Fruit fly (Drosophila melanogaster) whole organism, embryonic: ENCODE measurements around the gene PGAP2.

ENCODE experiments used
- BEAF-32 ChIP-seq: fragments of 200-800 bp; sonication (Bioruptor generic); optimal IDR thresholded peaks from 3 replicates; lab custom pipeline; 2017; ENCODE audit warnings: missing biosample characterization, missing genetic modification characterization, mild to moderate bottlenecking, moderate library complexity, missing genetic modification reagents
- Bdp1 ChIP-seq: fragments of 200-800 bp; sonication (Bioruptor generic); optimal IDR thresholded peaks from 3 replicates; lab custom pipeline; 2016; ENCODE audit warnings: missing biosample characterization, missing genetic modification characterization
- CG10543 ChIP-seq: fragments of 200-800 bp; sonication (Bioruptor generic); optimal IDR thresholded peaks from 3 replicates; lab custom pipeline; 2017; ENCODE audit warnings: missing biosample characterization, mild to moderate bottlenecking, missing genetic modification characterization, moderate library complexity
- CG11093 ChIP-seq: fragments of 200-800 bp; sonication (Bioruptor generic); IDR thresholded peaks from 3 replicates; pipeline ENCODE4 v1.3.6; 2022; ENCODE audit warnings: missing biosample characterization, missing genetic modification characterization
- CG11456 ChIP-seq: fragments of 200-800 bp; sonication (Bioruptor generic); IDR thresholded peaks from 3 replicates; pipeline ENCODE4 v1.3.6; 2022; ENCODE audit warnings: missing biosample characterization, missing genetic modification characterization
- CG11696 ChIP-seq: fragments of 200-800 bp; sonication (Bioruptor generic); IDR thresholded peaks from 2 replicates; pipeline ENCODE4 v1.3.6; 2022; ENCODE audit warnings: missing biosample characterization, missing genetic modification characterization
- CG12104 ChIP-seq: fragments of 200-800 bp; sonication (Bioruptor generic); optimal IDR thresholded peaks from 3 replicates; lab custom pipeline; 2016; ENCODE audit warnings: missing biosample characterization, missing genetic modification characterization
- CG12391 ChIP-seq: fragments of 200-800 bp; sonication (Bioruptor generic); optimal IDR thresholded peaks from 3 replicates; lab custom pipeline; 2018; ENCODE audit warnings: missing biosample characterization, mild to moderate bottlenecking, missing genetic modification characterization, moderate library complexity
- CG14050 ChIP-seq: fragments of 200-800 bp; sonication (Bioruptor generic); IDR thresholded peaks from 3 replicates; pipeline ENCODE4 v1.3.6; 2022; ENCODE audit warnings: missing biosample characterization, missing genetic modification characterization
- CG15479 ChIP-seq: fragments of 200-800 bp; sonication (Bioruptor generic); optimal IDR thresholded peaks from 3 replicates; lab custom pipeline; 2019; ENCODE audit warnings: missing biosample characterization, mild to moderate bottlenecking, missing genetic modification characterization, moderate library complexity
- CG17612 ChIP-seq: fragments of 200-800 bp; sonication (Bioruptor generic); IDR thresholded peaks from 2 replicates; pipeline ENCODE4 v1.3.6; 2022; ENCODE audit warnings: missing biosample characterization, missing genetic modification characterization
- CG17802 ChIP-seq: fragments of 200-800 bp; sonication (Bioruptor generic); optimal IDR thresholded peaks from 2 replicates; lab custom pipeline; 2018; ENCODE audit warnings: missing biosample characterization, mild to moderate bottlenecking, missing genetic modification characterization, moderate library complexity
- CG18011 ChIP-seq: fragments of 200-800 bp; sonication (Bioruptor generic); optimal IDR thresholded peaks from 2 replicates; lab custom pipeline; 2017; ENCODE audit warnings: missing biosample characterization, missing genetic modification characterization, mild to moderate bottlenecking, moderate library complexity, missing genotype
- CG1832 ChIP-seq: fragments of 200-800 bp; sonication (Bioruptor generic); optimal IDR thresholded peaks from 2 replicates; lab custom pipeline; 2017; ENCODE audit warnings: missing biosample characterization, mild to moderate bottlenecking, missing genetic modification characterization, inconsistent platforms
- CG3838 ChIP-seq: fragments of 200-800 bp; sonication (Bioruptor generic); optimal IDR thresholded peaks from 3 replicates; lab custom pipeline; 2016; ENCODE audit warnings: missing biosample characterization, missing genetic modification characterization
- CG43689 ChIP-seq: fragments of 200-800 bp; sonication (Bioruptor generic); IDR thresholded peaks from 2 replicates; pipeline ENCODE4 v1.3.6; 2022; ENCODE audit warnings: missing biosample characterization, missing genetic modification characterization
- CG7839 ChIP-seq: fragments of 200-800 bp; sonication (Bioruptor generic); optimal IDR thresholded peaks from 3 replicates; lab custom pipeline; 2018; ENCODE audit warnings: missing biosample characterization, mild to moderate bottlenecking, missing genetic modification characterization, moderate library complexity
- CG8944 ChIP-seq: fragments of 200-800 bp; sonication (Bioruptor generic); optimal IDR thresholded peaks from 3 replicates; lab custom pipeline; 2016; ENCODE audit warnings: missing biosample characterization, missing genetic modification characterization
- CG9609 ChIP-seq: fragments of 200-800 bp; sonication (Bioruptor generic); optimal IDR thresholded peaks from 3 replicates; lab custom pipeline; 2016; ENCODE audit warnings: missing biosample characterization, missing genetic modification characterization
- CrebB ChIP-seq: fragments of 200-800 bp; sonication (Bioruptor generic); optimal IDR thresholded peaks from 3 replicates; lab custom pipeline; 2018; ENCODE audit warnings: missing biosample characterization, mild to moderate bottlenecking, missing genetic modification characterization
- Doc2 ChIP-seq: fragments of 200-800 bp; sonication (Bioruptor generic); IDR thresholded peaks from 2 replicates; pipeline ENCODE4 v1.3.6; 2022; ENCODE audit warnings: missing biosample characterization, missing genetic modification characterization
- Fer1 ChIP-seq: fragments of 200-800 bp; sonication (Bioruptor generic); optimal IDR thresholded peaks from 2 replicates; lab custom pipeline; 2017; ENCODE audit warnings: missing biosample characterization, mild to moderate bottlenecking, missing genetic modification characterization
- Gug ChIP-seq: fragments of 200-800 bp; sonication (Bioruptor generic); IDR thresholded peaks from 4 replicates; pipeline ENCODE4 v1.3.6; 2022; ENCODE audit warnings: missing biosample characterization, missing genetic modification characterization
- Hand ChIP-seq: fragments of 200-800 bp; sonication (Bioruptor generic); optimal IDR thresholded peaks from 2 replicates; lab custom pipeline; 2017; ENCODE audit warnings: mild to moderate bottlenecking, missing biosample characterization, missing genetic modification reagents, missing genetic modification characterization
- Hmx ChIP-seq: fragments of 200-800 bp; sonication (Bioruptor generic); optimal IDR thresholded peaks from 2 replicates; lab custom pipeline; 2016; ENCODE audit warnings: missing biosample characterization, missing genetic modification characterization
- Mes4 ChIP-seq: fragments of 200-800 bp; sonication (Bioruptor generic); optimal IDR thresholded peaks from 2 replicates; lab custom pipeline; 2016; ENCODE audit warnings: missing biosample characterization, missing genetic modification characterization
- Oli ChIP-seq: fragments of 200-800 bp; sonication (Bioruptor generic); optimal IDR thresholded peaks from 2 replicates; lab custom pipeline; 2018; ENCODE audit warnings: missing biosample characterization, mild to moderate bottlenecking, missing genetic modification characterization, moderate library complexity
- Pdp1 ChIP-seq, 2 experiments: fragments of 200-800 bp; sonication (Bioruptor generic); optimal IDR thresholded peaks; 3 replicates each; lab custom pipeline; 2016; ENCODE audit warnings: missing biosample characterization in 2 of 2, missing genetic modification characterization in 2 of 2, mild to moderate bottlenecking in 1 of 2, moderate library complexity in 1 of 2
- Rx ChIP-seq: fragments of 200-800 bp; sonication (Bioruptor generic); IDR thresholded peaks from 2 replicates; pipeline ENCODE4 v1.3.6; 2022; ENCODE audit warnings: missing biosample characterization, missing genetic modification characterization
- Ssrp ChIP-seq: fragments of 200-800 bp; sonication (Bioruptor generic); optimal IDR thresholded peaks from 2 replicates; lab custom pipeline; 2018; ENCODE audit warnings: missing biosample characterization, mild to moderate bottlenecking, missing genetic modification characterization, moderate library complexity
- bcd ChIP-seq: fragments of 200-800 bp; sonication (Bioruptor generic); optimal IDR thresholded peaks from 2 replicates; lab custom pipeline; 2017; ENCODE audit warnings: missing biosample characterization, mild to moderate bottlenecking, missing genetic modification characterization
- bowl ChIP-seq: fragments of 200-800 bp; sonication (Bioruptor generic); IDR thresholded peaks from 2 replicates; pipeline ENCODE4 v1.3.6; 2022; ENCODE audit warnings: missing biosample characterization, missing genetic modification characterization
- crc ChIP-seq: fragments of 200-800 bp; sonication (Bioruptor generic); optimal IDR thresholded peaks from 2 replicates; lab custom pipeline; 2016; ENCODE audit warnings: missing biosample characterization, missing genetic modification characterization
- gce ChIP-seq: fragments of 200-800 bp; sonication (Bioruptor generic); IDR thresholded peaks from 3 replicates; pipeline ENCODE4 v1.3.6; 2022; ENCODE audit warnings: missing biosample characterization, missing genetic modification characterization
- grn ChIP-seq: fragments of 200-800 bp; sonication (Bioruptor generic); optimal IDR thresholded peaks from 3 replicates; lab custom pipeline; 2017; ENCODE audit warnings: missing biosample characterization, missing genetic modification characterization
- hb ChIP-seq: fragments of 200-800 bp; sonication (Bioruptor generic); IDR thresholded peaks from 3 replicates; pipeline ENCODE4 v1.3.6; 2022; ENCODE audit warnings: missing biosample characterization, missing genetic modification characterization; ENCODE audit not compliant: partially characterized antibody
- jigr1 ChIP-seq: fragments of 200-800 bp; sonication (Bioruptor generic); IDR thresholded peaks from 3 replicates; pipeline ENCODE4 v1.3.6; 2022; ENCODE audit warnings: missing biosample characterization, missing genetic modification characterization
- pfk ChIP-seq: fragments of 200-800 bp; sonication (Bioruptor generic); optimal IDR thresholded peaks from 2 replicates; lab custom pipeline; 2018; ENCODE audit warnings: missing biosample characterization, mild to moderate bottlenecking, missing genetic modification characterization, moderate library complexity
- repo ChIP-seq: fragments of 200-800 bp; sonication (Bioruptor generic); optimal IDR thresholded peaks from 2 replicates; lab custom pipeline; 2016; ENCODE audit warnings: missing biosample characterization, missing genetic modification characterization
- rib ChIP-seq: fragments of 200-800 bp; sonication (Bioruptor generic); IDR thresholded peaks from 2 replicates; pipeline ENCODE4 v1.3.6; 2022; ENCODE audit warnings: missing biosample characterization, missing genetic modification characterization
- row ChIP-seq: fragments of 200-800 bp; sonication (Bioruptor generic); IDR thresholded peaks from 3 replicates; pipeline ENCODE4 v1.3.6; 2022; ENCODE audit warnings: missing biosample characterization, missing genetic modification characterization
- scrt ChIP-seq: fragments of 200-800 bp; sonication (Bioruptor generic); optimal IDR thresholded peaks from 2 replicates; lab custom pipeline; 2018; ENCODE audit warnings: missing biosample characterization, mild to moderate bottlenecking, missing genetic modification characterization, moderate library complexity
- slbo ChIP-seq: fragments of 200-800 bp; sonication (Bioruptor generic); IDR thresholded peaks from 2 replicates; pipeline ENCODE4 v1.3.6; 2022; ENCODE audit warnings: missing biosample characterization, missing genetic modification characterization
- slou ChIP-seq: fragments of 200-800 bp; sonication (Bioruptor generic); optimal IDR thresholded peaks from 3 replicates; lab custom pipeline; 2016; ENCODE audit warnings: missing biosample characterization, missing genetic modification characterization
- ssp ChIP-seq: fragments of 200-800 bp; sonication (Bioruptor generic); IDR thresholded peaks from 2 replicates; pipeline ENCODE4 v1.3.6; 2022; ENCODE audit warnings: missing biosample characterization, missing genetic modification characterization
- tgo ChIP-seq: fragments of 200-800 bp; sonication (Bioruptor generic); IDR thresholded peaks from 3 replicates; pipeline ENCODE4 v1.3.6; 2022; ENCODE audit warnings: missing biosample characterization, missing genetic modification characterization
- trh ChIP-seq: fragments of 200-800 bp; sonication (Bioruptor generic); optimal IDR thresholded peaks from 2 replicates; lab custom pipeline; 2016; ENCODE audit warnings: missing biosample characterization, missing genetic modification characterization
- usp ChIP-seq: fragments of >200 bp; optimal IDR thresholded peaks from 2 replicates; lab custom pipeline; 2017; ENCODE audit warnings: missing biosample characterization, missing genetic modification characterization
- z ChIP-seq: fragments of 200-800 bp; sonication (Bioruptor generic); IDR thresholded peaks from 3 replicates; pipeline ENCODE4 v1.3.6; 2022; ENCODE audit warnings: missing biosample characterization, missing genetic modification characterization
- zen2 ChIP-seq: fragments of 200-800 bp; sonication (Bioruptor generic); IDR thresholded peaks from 3 replicates; pipeline ENCODE4 v1.3.6; 2022; ENCODE audit warnings: missing biosample characterization, missing genetic modification characterization; ENCODE audit not compliant: partially characterized antibody
- zf30C ChIP-seq: fragments of 200-800 bp; sonication (Bioruptor generic); optimal IDR thresholded peaks from 3 replicates; lab custom pipeline; 2018; ENCODE audit warnings: missing biosample characterization, mild to moderate bottlenecking, missing genetic modification characterization

The PGAP2 gene

dm6 chr2L:855052-855547 lies 35.8 kb upstream of the PGAP2 start, which contains the start of gene CG13949:
Gene CG13949, plus strand, starts transcription at chr2L:855337.
- TF ChIP-seq zen2 (GFP tag; lab: Robert Waterston, UW), result no peak
- peak; percentile 47 for TF ChIP-seq ssp (GFP tag; lab: Robert Waterston, UW)
- TF ChIP-seq CG11456 (GFP tag; lab: Robert Waterston, UW), result peak; percentile 87
- TF ChIP-seq Bdp1, result peak; percentile 31
- TF ChIP-seq CrebB (tag; lab: Kevin White, UChicago), result peak; percentile 50
- TF ChIP-seq z, result peak; percentile 60; the same call in 1 of the 3 replicates
- TF ChIP-seq CG43689 (GFP tag; lab: Robert Waterston, UW), result peak; percentile 19; the same call in 1 of the 2 replicates
- TF ChIP-seq CG12104 (GFP tag; lab: Kevin White, UChicago), result peak; percentile 31
- peak; percentile 57; the same call in 1 of the 2 replicates for TF ChIP-seq Rx (GFP tag; lab: Robert Waterston, UW)
- 0 out of 3 replicates have a peak, but pooled peaks have one; percentile 64 for TF ChIP-seq gce (GFP tag; lab: Robert Waterston, UW)
- no peak for TF ChIP-seq bowl
- no peak for TF ChIP-seq trh (GFP tag; lab: Kevin White, UChicago)
- TF ChIP-seq usp (GFP tag; lab: Kevin White, UChicago), result no peak
- TF ChIP-seq BEAF-32 (GFP tag; lab: Kevin White, UChicago), result peak; percentile 65
- peak; percentile 32 for TF ChIP-seq scrt (GFP tag; lab: Kevin White, UChicago)
- TF ChIP-seq Mes4, result peak; percentile 21
- TF ChIP-seq CG17802, result no peak
- peak; percentile 55 for TF ChIP-seq Fer1 (GFP tag; lab: Kevin White, UChicago)
- TF ChIP-seq pfk (GFP tag; lab: Kevin White, UChicago), result no peak
- peak; percentile 56 for TF ChIP-seq grn (GFP tag; lab: Kevin White, UChicago)
- peak; percentile 45 for TF ChIP-seq bcd (GFP tag; lab: Kevin White, UChicago)
- TF ChIP-seq CG18011 (GFP tag; lab: Kevin White, UChicago), result peak; percentile 35
- peak; percentile 81 for TF ChIP-seq CG12391 (tag; lab: Kevin White, UChicago)
- TF ChIP-seq CG10543 (GFP tag; lab: Kevin White, UChicago), result peak; percentile 5
- TF ChIP-seq CG15479, result no peak
- 0 out of 2 replicates have a peak, but pooled peaks have one; percentile 57 for TF ChIP-seq CG11696
- no peak for TF ChIP-seq CG17612 (GFP tag; lab: Robert Waterston, UW)
- TF ChIP-seq Hmx (GFP tag; lab: Kevin White, UChicago), result peak; percentile 32
- peak; percentile 31 for TF ChIP-seq CG8944 (GFP tag; lab: Kevin White, UChicago)
- TF ChIP-seq Hand (GFP tag; lab: Kevin White, UChicago), result peak; percentile 60
- TF ChIP-seq tgo (GFP tag; lab: Robert Waterston, UW), result peak; percentile 70
- TF ChIP-seq jigr1 (GFP tag; lab: Robert Waterston, UW), result no peak
- TF ChIP-seq CG11093, result no peak
- peak; percentile 79 for TF ChIP-seq slbo (GFP tag; lab: Robert Waterston, UW)
- peak; percentile 1 to 66 for TF ChIP-seq Pdp1 (GFP tag; optimal IDR thresholded peaks at IDR 0.05; lab: Kevin White, UChicago)
- no peak for TF ChIP-seq repo (GFP tag; lab: Kevin White, UChicago)
- TF ChIP-seq rib (GFP tag; lab: Robert Waterston, UW), result peak; percentile 80
- TF ChIP-seq Ssrp (tag; lab: Kevin White, UChicago), result peak; percentile 20
- TF ChIP-seq CG14050 (GFP tag; lab: Robert Waterston, UW), result peak; percentile 52; the same call in 2 of the 3 replicates
- TF ChIP-seq hb (GFP tag; lab: Robert Waterston, UW), result no peak
- no peak for TF ChIP-seq CG1832
- TF ChIP-seq CG9609 (GFP tag; lab: Kevin White, UChicago), result peak; percentile 51
- no peak for TF ChIP-seq CG3838 (GFP tag; lab: Kevin White, UChicago)
- TF ChIP-seq row (GFP tag; lab: Robert Waterston, UW), result peak; percentile 69
- peak; percentile 25 for TF ChIP-seq slou (GFP tag; lab: Kevin White, UChicago)
- no peak for TF ChIP-seq crc (GFP tag; lab: Kevin White, UChicago)
- peak; percentile 85 for TF ChIP-seq zf30C (GFP tag; lab: Kevin White, UChicago)
- peak; percentile 15 for TF ChIP-seq Oli (tag; lab: Kevin White, UChicago)
- TF ChIP-seq Gug (GFP tag; lab: Robert Waterston, UW), result peak; percentile 64
- TF ChIP-seq CG7839, result peak; percentile 73
- no peak for TF ChIP-seq Doc2 (GFP tag; lab: Robert Waterston, UW)
